Worm (Caenorhabditis elegans) whole organism, L3 larva: ENCODE results near the gene asp-19.

Source experiments
- daf-12 ChIP-seq: fragments of 150-350 bp; optimal IDR thresholded peaks from 2 replicates; lab custom pipeline; 2014; ENCODE audit warnings: missing biosample characterization, missing genetic modification reagents, missing genetic modification characterization
- elt-3 ChIP-seq, 3 experiments: fragments of 150-350 bp in 1 of 3; sonication (generic microtip) in 2 of 3; optimal IDR thresholded peaks; 2 replicates in 2 of 3; 4 replicates in 1 of 3; lab custom pipeline; 2014 to 2017; ENCODE audit warnings: missing biosample characterization in 3 of 3, missing genetic modification characterization in 3 of 3
- fkh-10 ChIP-seq: sonication (generic microtip); optimal IDR thresholded peaks from 2 replicates; lab custom pipeline; 2017; ENCODE audit warnings: missing biosample characterization, missing genetic modification reagents, missing genetic modification characterization
- lsy-12 ChIP-seq: sonication (generic microtip); optimal IDR thresholded peaks from 2 replicates; lab custom pipeline; 2016; ENCODE audit warnings: mild to moderate bottlenecking, missing genetic modification characterization, missing compliant biosample characterization
- unc-39 ChIP-seq: sonication (generic microtip); optimal IDR thresholded peaks from 4 replicates; lab custom pipeline; 2017; ENCODE audit warnings: missing biosample characterization, missing genetic modification characterization
- unc-62 ChIP-seq: fragments of 150-350 bp; sonication (generic microtip); optimal IDR thresholded peaks from 4 replicates; lab custom pipeline; 2014; ENCODE audit warnings: missing biosample characterization, missing genetic modification reagents, missing genetic modification characterization
- ztf-11 ChIP-seq: fragments of 150-350 bp; optimal IDR thresholded peaks from 2 replicates; lab custom pipeline; 2014; ENCODE audit warnings: missing biosample characterization, missing genetic modification characterization

ce11 chrV:18706063-18706620, 23.0 kb downstream of the asp-19 start, which contains the start of gene Y17D7C.1:
- TF ChIP-seq elt-3 (tag; optimal IDR thresholded peaks at IDR 0.05; lab: Kevin White, UChicago) (no peak), ztf-11 (tag; lab: Kevin White, UChicago) (no peak), lsy-12 (tag; lab: Kevin White, UChicago) (no peak), fkh-10 (no peak), daf-12 (no peak), unc-62 (GFP tag; lab: Kevin White, UChicago) (no peak), unc-39 (tag; lab: Kevin White, UChicago) (no peak)
